Worm (Caenorhabditis elegans): ENCODE results near the gene K04C2.7.

K04C2.7 gene

DNA sequence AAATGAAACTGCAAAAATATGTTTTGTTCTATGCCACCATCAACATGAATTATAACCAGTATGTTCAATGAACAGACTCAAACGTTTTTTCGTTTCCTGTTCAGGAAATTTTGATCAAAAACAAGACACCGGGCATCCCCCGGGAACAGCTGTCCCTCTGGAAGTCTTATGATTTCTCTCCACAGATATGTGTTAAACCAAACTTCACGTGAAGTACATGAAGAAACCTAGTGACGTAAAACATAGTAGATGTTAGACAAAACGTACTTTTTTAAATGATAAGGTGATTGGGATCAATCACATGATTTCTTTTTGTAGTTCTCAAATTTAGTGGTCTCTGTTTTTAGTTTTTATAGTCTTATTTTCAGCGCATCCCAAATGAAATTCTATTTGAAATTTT is 17.6 kb downstream of the K04C2.7 start (continued):
- no peak for TF ChIP-seq attf-4 (tag; optimal IDR thresholded peaks at IDR 0.05)
- no peak for TF ChIP-seq Y75B8A.6 (GFP tag; IDR thresholded peaks at IDR 0.05)
- TF ChIP-seq hlh-11 (tag; optimal IDR thresholded peaks at IDR 0.05), result peak; percentile 81
- TF ChIP-seq lir-3 (tag; optimal IDR thresholded peaks at IDR 0.05), result no peak
- TF ChIP-seq hmg-1.1 (GFP tag; IDR thresholded peaks at IDR 0.05), result no peak
- no peak for TF ChIP-seq daf-12 (tag; optimal IDR thresholded peaks at IDR 0.05)
- no peak for TF ChIP-seq fkh-10 (GFP tag; optimal IDR thresholded peaks at IDR 0.05)
- no peak for TF ChIP-seq ceh-44 (GFP tag; IDR thresholded peaks at IDR 0.05)
- TF ChIP-seq Y105C5A.15 (GFP tag; IDR thresholded peaks at IDR 0.05), result no peak
- no peak for TF ChIP-seq F26F4.8 (GFP tag; conservative IDR thresholded peaks at IDR 0.05)
- TF ChIP-seq T26A8.4 (GFP tag; IDR thresholded peaks at IDR 0.05), result no peak
- TF ChIP-seq php-3 (GFP tag; IDR thresholded peaks at IDR 0.05), result 0 out of 2 replicates have a peak, but pooled peaks have one; percentile 38
- no peak for TF ChIP-seq unc-39 (tag; optimal IDR thresholded peaks at IDR 0.05)
- peak; percentile 80 for TF ChIP-seq nhr-28 (tag; optimal IDR thresholded peaks at IDR 0.05)
- no peak for TF ChIP-seq aly-2 (tag; optimal IDR thresholded peaks at IDR 0.05)
- no peak for TF ChIP-seq lin-29 (GFP tag; IDR thresholded peaks at IDR 0.05)
- peak in 1 of 2 experiments; percentile 1 for TF ChIP-seq daf-16 (GFP tag; optimal IDR thresholded peaks at IDR 0.05)
- peak; percentile 22 for TF ChIP-seq daf-16 (tag; optimal IDR thresholded peaks at IDR 0.05)
- TF ChIP-seq ces-1 (GFP tag; optimal IDR thresholded peaks at IDR 0.05), result no peak
- no peak for TF ChIP-seq dmd-9 (GFP tag; IDR thresholded peaks at IDR 0.05)
- 0 out of 2 replicates have a peak, but pooled peaks have one; percentile 30 for TF ChIP-seq tra-1 (GFP tag; IDR thresholded peaks at IDR 0.05)
- peak; percentile 47 for TF ChIP-seq nhr-48 (tag; optimal IDR thresholded peaks at IDR 0.05)
- TF ChIP-seq lin-15B (tag; optimal IDR thresholded peaks at IDR 0.05), result no peak
- no peak for TF ChIP-seq R02D3.7 (tag; optimal IDR thresholded peaks at IDR 0.05)
- no peak for TF ChIP-seq mes-2 (tag; optimal IDR thresholded peaks at IDR 0.05; ENCODE audit: poor library complexity, severe bottlenecking)
- TF ChIP-seq mxl-2 (GFP tag; conservative IDR thresholded peaks at IDR 0.05), result peak; percentile 60
- TF ChIP-seq Y5F2A.4 (GFP tag; optimal IDR thresholded peaks at IDR 0.05), result no peak
- TF ChIP-seq mxl-3 (GFP tag; optimal IDR thresholded peaks at IDR 0.05), result no peak
- no peak for TF ChIP-seq skn-1 (tag; optimal IDR thresholded peaks at IDR 0.05)
- TF ChIP-seq pqm-1 (tag; optimal IDR thresholded peaks at IDR 0.05), result no peak
- TF ChIP-seq dmd-8 (GFP tag; IDR thresholded peaks at IDR 0.05), result no peak
- TF ChIP-seq vab-7 (GFP tag; IDR thresholded peaks at IDR 0.05), result no peak
- TF ChIP-seq F49E8.2 (tag; optimal IDR thresholded peaks at IDR 0.05; ENCODE audit: borderline replicate concordance), result no peak
- peak in 1 of 2 experiments; percentile 52 for TF ChIP-seq mdl-1 (tag; optimal IDR thresholded peaks at IDR 0.05)
- TF ChIP-seq ceh-20 (GFP tag; IDR thresholded peaks at IDR 0.05), result peak; percentile 58; the same call in 1 of the 2 replicates
- no peak for TF ChIP-seq nhr-25 (tag; optimal IDR thresholded peaks at IDR 0.05; ENCODE audit: borderline replicate concordance, insufficient read depth)
- no peak for TF ChIP-seq D1046.2 (GFP tag; IDR thresholded peaks at IDR 0.05)
- TF ChIP-seq zag-1 (tag; optimal IDR thresholded peaks at IDR 0.05), result no peak
- peak; percentile 74 for TF ChIP-seq dmd-6 (GFP tag; IDR thresholded peaks at IDR 0.05)
- TF ChIP-seq lin-1 (GFP tag; IDR thresholded peaks at IDR 0.05), result 0 out of 2 replicates have a peak, but pooled peaks have one; percentile 31
- TF ChIP-seq zip-2 (tag; optimal IDR thresholded peaks at IDR 0.05), result no peak
- no peak for TF ChIP-seq daf-8 (GFP tag; IDR thresholded peaks at IDR 0.05)
- peak; percentile 69 for TF ChIP-seq nhr-11 (tag; optimal IDR thresholded peaks at IDR 0.05)
- TF ChIP-seq nhr-76 (tag; optimal IDR thresholded peaks at IDR 0.05), result no peak
- TF ChIP-seq snpc-1.2 (GFP tag; IDR thresholded peaks at IDR 0.05), result no peak
- TF ChIP-seq ama-1 (optimal IDR thresholded peaks at IDR 0.05), result no peak
- TF ChIP-seq dpl-1 (GFP tag; optimal IDR thresholded peaks at IDR 0.05), result no peak
- peak; percentile 51 for TF ChIP-seq T20F7.1 (GFP tag; optimal IDR thresholded peaks at IDR 0.05)
- TF ChIP-seq ceh-62 (tag; optimal IDR thresholded peaks at IDR 0.05), result no peak
- no peak for TF ChIP-seq pha-4 (GFP tag; IDR thresholded peaks at IDR 0.05)
- no peak for TF ChIP-seq pha-4 (tag; optimal IDR thresholded peaks at IDR 0.05)
- no peak for TF ChIP-seq Y48G9A.11 (GFP tag; IDR thresholded peaks at IDR 0.05)
- no peak for TF ChIP-seq lim-7 (GFP tag; IDR thresholded peaks at IDR 0.05)
